Fruit fly (Drosophila melanogaster) whole organism, wandering third instar larva: ENCODE results near the gene NHP2.
A peak's percentile ranks its signal among the peaks of the same experiment; 100 is the strongest.

Experiments used
- Abd-B ChIP-seq: fragments of >200 bp; optimal IDR thresholded peaks from 2 replicates; lab custom pipeline; 2017; ENCODE audit warnings: missing biosample characterization, missing genetic modification characterization
- CG32264 ChIP-seq: fragments of 200-800 bp; sonication (Bioruptor generic); optimal IDR thresholded peaks from 2 replicates; lab custom pipeline; 2016; ENCODE audit warnings: missing biosample characterization, missing genetic modification characterization
- CG9705 ChIP-seq: fragments of 200-800 bp; sonication (Bioruptor generic); optimal IDR thresholded peaks from 2 replicates; lab custom pipeline; 2018; ENCODE audit warnings: missing biosample characterization, mild to moderate bottlenecking, missing genetic modification characterization
- CrebA ChIP-seq: fragments of 200-800 bp; sonication (Bioruptor generic); optimal IDR thresholded peaks from 2 replicates; lab custom pipeline; 2016; ENCODE audit warnings: missing biosample characterization, mild to moderate bottlenecking, missing genetic modification characterization, borderline replicate concordance
- Dfd ChIP-seq: fragments of >200 bp; optimal IDR thresholded peaks from 2 replicates; lab custom pipeline; 2017; ENCODE audit warnings: missing biosample characterization, missing genetic modification characterization
- Dif ChIP-seq: fragments of 200-275, 200-300 bp; sonication (Bioruptor generic); optimal IDR thresholded peaks from 2 replicates; lab custom pipeline; 2018; ENCODE audit warnings: missing biosample characterization, missing genetic modification characterization; ENCODE audit not compliant: partially characterized antibody
- GATAd ChIP-seq: sonication (Bioruptor generic); optimal IDR thresholded peaks from 2 replicates; lab custom pipeline; 2016; ENCODE audit warnings: missing biosample characterization, missing genetic modification characterization
- HLH106 ChIP-seq: fragments of 200-800 bp; optimal IDR thresholded peaks from 3 replicates; lab custom pipeline; 2019; ENCODE audit warnings: missing biosample characterization, mild to moderate bottlenecking, missing genetic modification characterization, moderate library complexity
- Hnf4 ChIP-seq: fragments of 200-800 bp; sonication (Bioruptor generic); optimal IDR thresholded peaks from 2 replicates; lab custom pipeline; 2016; ENCODE audit warnings: missing biosample characterization, mild to moderate bottlenecking, missing genetic modification characterization
- Hr78 ChIP-seq: fragments of >200 bp; optimal IDR thresholded peaks from 2 replicates; lab custom pipeline; 2017; ENCODE audit warnings: missing biosample characterization, missing genetic modification characterization
- Hr83 ChIP-seq: fragments of 200-300 bp; sonication (Bioruptor generic); optimal IDR thresholded peaks from 2 replicates; lab custom pipeline; 2016; ENCODE audit warnings: missing biosample characterization, mild to moderate bottlenecking, missing genetic modification characterization, moderate library complexity; ENCODE audit not compliant: poor library complexity, severe bottlenecking
- Jra ChIP-seq: sonication (Bioruptor generic); optimal IDR thresholded peaks from 2 replicates; lab custom pipeline; 2016; ENCODE audit warnings: missing biosample characterization, missing genetic modification characterization
- Mio ChIP-seq: sonication (Bioruptor generic); optimal IDR thresholded peaks from 2 replicates; lab custom pipeline; 2016; ENCODE audit warnings: missing biosample characterization, missing genetic modification characterization
- Myc ChIP-seq: fragments of >200 bp; optimal IDR thresholded peaks from 2 replicates; lab custom pipeline; 2017
- N ChIP-seq: fragments of >200 bp; optimal IDR thresholded peaks from 2 replicates; lab custom pipeline; 2018; ENCODE audit warnings: missing biosample characterization, missing external identifiers, missing genetic modification characterization
- OdsH ChIP-seq: fragments of 200-800 bp; sonication (Bioruptor generic); optimal IDR thresholded peaks from 2 replicates; lab custom pipeline; 2016; ENCODE audit warnings: missing biosample characterization, mild to moderate bottlenecking, missing genetic modification characterization
- Rel ChIP-seq, 2 experiments: fragments of 200-800 bp; sonication (Bioruptor generic) in 1 of 2; optimal IDR thresholded peaks; 2 replicates in 1 of 2; 3 replicates in 1 of 2; lab custom pipeline; 2016 to 2019; ENCODE audit warnings: mild to moderate bottlenecking in 2 of 2, missing biosample characterization in 2 of 2, missing genetic modification characterization in 2 of 2, moderate library complexity in 1 of 2
- Sp1 ChIP-seq: fragments of 200-800 bp; sonication (Bioruptor generic); optimal IDR thresholded peaks from 3 replicates; lab custom pipeline; 2019; ENCODE audit warnings: missing biosample characterization, mild to moderate bottlenecking, missing genetic modification characterization, moderate library complexity
- Vsx2 ChIP-seq: fragments of 200-300, 225-300 bp; sonication (Bioruptor generic); optimal IDR thresholded peaks from 2 replicates; lab custom pipeline; 2018; ENCODE audit warnings: missing biosample characterization, missing genetic modification characterization; ENCODE audit not compliant: partially characterized antibody
- br ChIP-seq: fragments of 200-800 bp; sonication (Bioruptor generic); optimal IDR thresholded peaks from 2 replicates; lab custom pipeline; 2016; ENCODE audit warnings: missing biosample characterization, missing genetic modification characterization
- brk ChIP-seq: fragments of 200-800 bp; sonication (Bioruptor generic); optimal IDR thresholded peaks from 2 replicates; lab custom pipeline; 2016; ENCODE audit warnings: missing biosample characterization, mild to moderate bottlenecking, missing genetic modification characterization
- dl ChIP-seq, 2 experiments: fragments of 175-275, 200-275 bp in 1 of 2; fragments of 200-275 bp in 1 of 2; sonication (Bioruptor generic); optimal IDR thresholded peaks; lab custom pipeline; 2018; ENCODE audit warnings: mild to moderate bottlenecking in 2 of 2, missing biosample characterization in 2 of 2, missing genetic modification characterization in 2 of 2, moderate library complexity in 2 of 2; ENCODE audit not compliant: partially characterized antibody in 2 of 2, insufficient read depth in 1 of 2
- dmrt93B ChIP-seq: fragments of 200-800 bp; sonication (Bioruptor generic); optimal IDR thresholded peaks from 2 replicates; lab custom pipeline; 2018; ENCODE audit warnings: missing biosample characterization, mild to moderate bottlenecking, missing genetic modification characterization
- dsf ChIP-seq: sonication (Bioruptor generic); optimal IDR thresholded peaks from 2 replicates; lab custom pipeline; 2016; ENCODE audit warnings: missing biosample characterization, missing genetic modification characterization, borderline replicate concordance
- ey ChIP-seq: fragments of 200-800 bp; sonication (Bioruptor generic); optimal IDR thresholded peaks from 2 replicates; lab custom pipeline; 2016; ENCODE audit warnings: missing biosample characterization, missing genetic modification characterization
- foxo ChIP-seq, 2 experiments: fragments of 200-800 bp; sonication (Bioruptor generic); optimal IDR thresholded peaks; 2 replicates in 1 of 2; 3 replicates in 1 of 2; lab custom pipeline; 2016 to 2017; ENCODE audit warnings: missing biosample characterization in 2 of 2, missing genetic modification characterization in 2 of 2
- fru ChIP-seq: fragments of 200-800 bp; sonication (Bioruptor generic); optimal IDR thresholded peaks from 3 replicates; lab custom pipeline; 2016; ENCODE audit warnings: missing biosample characterization, mild to moderate bottlenecking, missing genetic modification characterization
- h ChIP-seq: fragments of 200-800 bp; sonication (Bioruptor generic); optimal IDR thresholded peaks from 3 replicates; lab custom pipeline; 2016; ENCODE audit warnings: missing biosample characterization, mild to moderate bottlenecking, missing genetic modification characterization
- jim ChIP-seq: fragments of 175-275, 200-325 bp; sonication (Bioruptor generic); optimal IDR thresholded peaks from 2 replicates; lab custom pipeline; 2016; ENCODE audit warnings: missing biosample characterization, mild to moderate bottlenecking, missing genetic modification characterization
- lola ChIP-seq: fragments of >200 bp; optimal IDR thresholded peaks from 2 replicates; lab custom pipeline; 2017; ENCODE audit warnings: missing biosample characterization, missing genetic modification characterization
- pan ChIP-seq: fragments of >200 bp; optimal IDR thresholded peaks from 2 replicates; lab custom pipeline; 2017
- psq ChIP-seq: fragments of 200-800 bp; sonication (Bioruptor generic); optimal IDR thresholded peaks from 3 replicates; lab custom pipeline; 2017; ENCODE audit warnings: missing biosample characterization, mild to moderate bottlenecking, missing genetic modification characterization, moderate library complexity
- rgr ChIP-seq: fragments of 200-800 bp; sonication (Bioruptor generic); optimal IDR thresholded peaks from 3 replicates; lab custom pipeline; 2016; ENCODE audit warnings: missing biosample characterization, mild to moderate bottlenecking, missing genetic modification characterization
- sage ChIP-seq: fragments of 200-800 bp; sonication (Bioruptor generic); optimal IDR thresholded peaks from 2 replicates; lab custom pipeline; 2016; ENCODE audit warnings: missing biosample characterization, mild to moderate bottlenecking, missing genetic modification characterization
- sv ChIP-seq: fragments of 200-800 bp; sonication (Bioruptor generic); optimal IDR thresholded peaks from 3 replicates; lab custom pipeline; 2016; ENCODE audit warnings: missing biosample characterization, missing genetic modification characterization
- tai ChIP-seq: sonication (Bioruptor generic); optimal IDR thresholded peaks from 2 replicates; lab custom pipeline; 2016; ENCODE audit warnings: missing biosample characterization, missing genetic modification characterization
- usp ChIP-seq: fragments of >200 bp; optimal IDR thresholded peaks from 2 replicates; lab custom pipeline; 2017; ENCODE audit warnings: missing biosample characterization, missing genetic modification characterization
- woc ChIP-seq: sonication (Bioruptor generic); optimal IDR thresholded peaks from 2 replicates; lab custom pipeline; 2016; ENCODE audit warnings: missing biosample characterization, mild to moderate bottlenecking, missing genetic modification characterization

NHP2 gene

dm6 chr3L:14786230-14786850 lies 15.6 kb downstream of the NHP2 start, which contains the start of the genes bmm and Tdrd3:
bmm (minus strand) TSS chr3L:14786412.
Tdrd3 (plus strand) TSS chr3L:14786791.
- TF ChIP-seq ey (GFP tag; lab: Kevin White, UChicago) = peak; percentile 67
- TF ChIP-seq N = no peak
- peak; percentile 74 for TF ChIP-seq Hnf4
- no peak for TF ChIP-seq Hr78
- no peak for TF ChIP-seq Abd-B (GFP tag; lab: Kevin White, UChicago)
- peak; percentile 85 for TF ChIP-seq HLH106
- TF ChIP-seq rgr (GFP tag; lab: Kevin White, UChicago) = peak; percentile 77
- no peak for TF ChIP-seq Jra (GFP tag; lab: Kevin White, UChicago)
- peak; percentile 51 for TF ChIP-seq Dif (GFP tag; lab: Kevin White, UChicago)
- TF ChIP-seq lola = no peak
- TF ChIP-seq CG9705 (GFP tag; lab: Kevin White, UChicago) = peak; percentile 72
- peak; percentile 76 for TF ChIP-seq brk (GFP tag; lab: Kevin White, UChicago)
- no peak for TF ChIP-seq usp
- no peak for TF ChIP-seq CG32264 (GFP tag; lab: Kevin White, UChicago)
- peak; percentile 60 for TF ChIP-seq fru
- TF ChIP-seq Rel (GFP tag; optimal IDR thresholded peaks at IDR 0.05; lab: Kevin White, UChicago) = no peak
- peak; percentile 48 for TF ChIP-seq Rel (tag; optimal IDR thresholded peaks at IDR 0.05; lab: Kevin White, UChicago)
- TF ChIP-seq dmrt93B (GFP tag; lab: Kevin White, UChicago) = peak; percentile 75
- TF ChIP-seq Hr83 (GFP tag; lab: Kevin White, UChicago) = peak; percentile 90
- peak; percentile 87 for TF ChIP-seq Sp1 (GFP tag; lab: Kevin White, UChicago)
- TF ChIP-seq CrebA = no peak
- peak; percentile 54 for TF ChIP-seq GATAd (GFP tag; lab: Kevin White, UChicago)
- TF ChIP-seq h (GFP tag; lab: Kevin White, UChicago) = peak; percentile 50
- TF ChIP-seq foxo (GFP tag; optimal IDR thresholded peaks at IDR 0.05; lab: Kevin White, UChicago) = peak in 1 of 2 experiments; percentile 83
- no peak for TF ChIP-seq tai (GFP tag; lab: Kevin White, UChicago)
- TF ChIP-seq dsf (GFP tag; lab: Kevin White, UChicago) = peak; percentile 23
- no peak for TF ChIP-seq pan (lab: Kevin White, UChicago)
- TF ChIP-seq Vsx2 (GFP tag; lab: Kevin White, UChicago) = no peak
- no peak for TF ChIP-seq Mio (GFP tag; lab: Kevin White, UChicago)
- no peak for TF ChIP-seq Myc
- TF ChIP-seq psq (GFP tag; lab: Kevin White, UChicago) = peak; percentile 79
- TF ChIP-seq jim (GFP tag; lab: Kevin White, UChicago) = peak; percentile 61
- peak; percentile 58 for TF ChIP-seq sv (GFP tag; lab: Kevin White, UChicago)
- TF ChIP-seq OdsH (GFP tag; lab: Kevin White, UChicago) = peak; percentile 77
- TF ChIP-seq woc (GFP tag; lab: Kevin White, UChicago) = peak; percentile 64
- TF ChIP-seq br (GFP tag; lab: Kevin White, UChicago) = peak; percentile 24
- TF ChIP-seq sage (GFP tag; lab: Kevin White, UChicago) = peak; percentile 19
- TF ChIP-seq Dfd (GFP tag; lab: Kevin White, UChicago) = no peak
- TF ChIP-seq dl (GFP tag; optimal IDR thresholded peaks at IDR 0.05; lab: Kevin White, UChicago; ENCODE audit: insufficient read depth in 1 of 2, partially characterized antibody in 2 of 2) = no peak

dm6 chr3L:14785492-14785916 lies 16.5 kb downstream of the NHP2 start:
- peak; percentile 23 for TF ChIP-seq dmrt93B (GFP tag; lab: Kevin White, UChicago)
- no peak for TF ChIP-seq sage (GFP tag; lab: Kevin White, UChicago)
- TF ChIP-seq OdsH (GFP tag; lab: Kevin White, UChicago) = peak; percentile 65
- TF ChIP-seq lola = peak; percentile 66
- peak; percentile 19 to 66 for TF ChIP-seq dl (GFP tag; optimal IDR thresholded peaks at IDR 0.05; lab: Kevin White, UChicago; ENCODE audit: insufficient read depth in 1 of 2, partially characterized antibody in 2 of 2)
- TF ChIP-seq brk (GFP tag; lab: Kevin White, UChicago) = no peak
- TF ChIP-seq psq (GFP tag; lab: Kevin White, UChicago) = no peak
- TF ChIP-seq fru = peak; percentile 41
- peak; percentile 12 for TF ChIP-seq Dif (GFP tag; lab: Kevin White, UChicago)
- no peak for TF ChIP-seq Sp1 (GFP tag; lab: Kevin White, UChicago)
- no peak for TF ChIP-seq dsf (GFP tag; lab: Kevin White, UChicago)
- TF ChIP-seq rgr (GFP tag; lab: Kevin White, UChicago) = peak; percentile 63
- peak; percentile 59 for TF ChIP-seq Hr83 (GFP tag; lab: Kevin White, UChicago)
- TF ChIP-seq Abd-B (GFP tag; lab: Kevin White, UChicago) = no peak
- TF ChIP-seq jim (GFP tag; lab: Kevin White, UChicago) = no peak
- TF ChIP-seq Jra (GFP tag; lab: Kevin White, UChicago) = no peak
- TF ChIP-seq Mio (GFP tag; lab: Kevin White, UChicago) = no peak
- no peak for TF ChIP-seq CG9705 (GFP tag; lab: Kevin White, UChicago)
- no peak for TF ChIP-seq Rel (GFP tag; optimal IDR thresholded peaks at IDR 0.05; lab: Kevin White, UChicago)
- TF ChIP-seq Rel (tag; optimal IDR thresholded peaks at IDR 0.05; lab: Kevin White, UChicago) = peak; percentile 83
- TF ChIP-seq Hnf4 = peak; percentile 57
- no peak for TF ChIP-seq N
- TF ChIP-seq br (GFP tag; lab: Kevin White, UChicago) = peak; percentile 62
- TF ChIP-seq Hr78 = no peak
- TF ChIP-seq pan (lab: Kevin White, UChicago) = no peak
- TF ChIP-seq woc (GFP tag; lab: Kevin White, UChicago) = peak; percentile 38
- TF ChIP-seq Dfd (GFP tag; lab: Kevin White, UChicago) = no peak
- peak; percentile 74 for TF ChIP-seq h (GFP tag; lab: Kevin White, UChicago)
- TF ChIP-seq foxo (GFP tag; optimal IDR thresholded peaks at IDR 0.05; lab: Kevin White, UChicago) = peak in 1 of 2 experiments; percentile 60
- no peak for TF ChIP-seq CG32264 (GFP tag; lab: Kevin White, UChicago)
- TF ChIP-seq Myc = no peak
- no peak for TF ChIP-seq tai (GFP tag; lab: Kevin White, UChicago)
- TF ChIP-seq Vsx2 (GFP tag; lab: Kevin White, UChicago) = no peak
- no peak for TF ChIP-seq GATAd (GFP tag; lab: Kevin White, UChicago)
- peak; percentile 70 for TF ChIP-seq ey (GFP tag; lab: Kevin White, UChicago)
- TF ChIP-seq HLH106 = peak; percentile 64
- TF ChIP-seq CrebA = no peak
- TF ChIP-seq sv (GFP tag; lab: Kevin White, UChicago) = no peak
- TF ChIP-seq usp = no peak
